Worm (Caenorhabditis elegans) whole organism, young adult: ENCODE results near the gene K09H11.11.

Experiments used
- nfya-1 ChIP-seq: sonication (generic microtip); optimal IDR thresholded peaks from 2 replicates; lab custom pipeline; 2017; ENCODE audit warnings: antibody characterized with exemption, missing compliant biosample characterization, missing genetic modification characterization, borderline replicate concordance; ENCODE audit not compliant: insufficient read depth
- sea-2 ChIP-seq: fragments of 200-800 bp; sonication (Bioruptor generic); IDR thresholded peaks from 2 replicates; pipeline ENCODE4 v1.3.6; 2022; ENCODE audit warnings: missing genetic modification characterization, missing compliant biosample characterization
- ztf-22 ChIP-seq: fragments of 200-800 bp; sonication (Bioruptor generic); optimal IDR thresholded peaks from 2 replicates; lab custom pipeline; 2018; ENCODE audit warnings: mild to moderate bottlenecking, missing genetic modification characterization, moderate library complexity, missing compliant biosample characterization

DNA sequence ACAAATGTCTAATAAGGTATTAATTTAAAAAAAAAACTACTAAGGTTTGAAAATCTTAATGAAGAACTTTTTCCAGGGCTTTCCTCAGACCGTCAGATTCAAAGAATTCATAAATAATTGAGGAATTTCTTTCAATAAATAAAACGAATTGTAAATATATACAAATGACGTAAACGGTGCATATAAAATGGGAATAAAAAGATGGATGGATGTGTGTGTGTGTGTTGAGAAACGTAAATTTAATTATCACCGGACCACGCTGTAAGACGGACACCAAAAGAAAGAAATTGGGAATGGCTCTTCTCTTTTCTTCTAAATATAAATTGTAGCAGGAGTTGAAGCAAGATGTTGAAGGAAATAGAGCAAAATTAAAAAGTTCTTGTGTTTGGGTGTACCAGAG is 8.8 kb downstream of the K09H11.11 start:
- no peak for TF ChIP-seq ztf-22 (GFP tag; lab: Kevin White, UChicago)
- no peak for TF ChIP-seq nfya-1 (tag; lab: Kevin White, UChicago)
- TF ChIP-seq sea-2 (GFP tag; lab: Robert Waterston, UW): no peak
